Worm (Caenorhabditis elegans): ENCODE data around the gene str-264.

Gene str-264

DNA sequence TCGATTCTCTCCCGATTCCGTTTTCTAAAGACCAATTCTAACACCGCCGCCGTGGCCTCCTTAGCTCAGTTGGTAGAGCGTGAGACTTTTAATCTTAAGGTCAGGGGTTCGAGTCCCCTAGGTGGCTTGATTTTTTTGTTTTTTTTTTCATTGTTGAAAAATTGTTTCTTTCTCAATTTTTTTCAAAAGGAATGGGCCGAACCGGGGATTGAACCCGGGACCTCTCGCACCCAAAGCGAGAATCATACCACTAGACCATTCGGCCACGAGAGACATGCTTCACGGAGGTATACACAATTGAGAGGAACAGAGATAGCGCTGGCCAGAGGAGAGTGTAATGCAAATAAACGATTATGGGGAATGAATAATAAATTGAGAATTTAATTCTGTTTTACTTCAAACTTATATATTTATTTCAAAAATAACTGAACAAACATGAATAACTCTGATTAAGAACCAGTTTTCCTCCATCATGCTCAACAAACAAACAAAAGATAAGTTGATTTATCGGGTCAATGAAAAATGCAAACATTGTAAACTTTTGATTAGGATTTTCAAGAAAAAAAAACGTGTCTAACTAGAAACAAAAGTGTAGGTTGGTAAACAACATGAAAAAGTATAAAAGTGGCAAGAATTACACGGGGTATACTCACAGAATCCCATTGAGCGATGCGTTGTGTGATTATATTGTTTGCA, 27.2 kb downstream of the str-264 start, which contains the start of gene pqn-71 (continued):
- TF ChIP-seq ztf-3 (GFP tag; optimal IDR thresholded peaks at IDR 0.05) (peak; percentile 54), somi-1 (GFP tag; optimal IDR thresholded peaks at IDR 0.05) (peak; percentile 91), ceh-79 (tag; optimal IDR thresholded peaks at IDR 0.05) (peak; percentile 88), tlf-1 (GFP tag; optimal IDR thresholded peaks at IDR 0.05) (peak; percentile 85), nhr-120 (GFP tag; IDR thresholded peaks at IDR 0.05) (peak; percentile 88; the same call in 1 of the 2 replicates), madf-8 (GFP tag; conservative IDR thresholded peaks at IDR 0.05) (peak; percentile 69), nhr-27 (tag; optimal IDR thresholded peaks at IDR 0.05) (peak; percentile 88), rec-8 (tag; optimal IDR thresholded peaks at IDR 0.05) (peak; percentile 94 to 97), ama-1 (optimal IDR thresholded peaks at IDR 0.05) (no peak), ama-1 (GFP tag; optimal IDR thresholded peaks at IDR 0.05) (peak; percentile 89 to 90), K11D2.4 (GFP tag; IDR thresholded peaks at IDR 0.05) (peak; percentile 93), let-526 (GFP tag; IDR thresholded peaks at IDR 0.05) (peak; percentile 89), lsl-1 (GFP tag; optimal IDR thresholded peaks at IDR 0.05) (peak; percentile 73), cebp-2 (GFP tag; IDR thresholded peaks at IDR 0.05) (peak; percentile 92), madf-10 (tag; optimal IDR thresholded peaks at IDR 0.05) (peak; percentile 92), F37B4.10 (GFP tag; IDR thresholded peaks at IDR 0.05) (0 out of 2 replicates have a peak, but pooled peaks have one; percentile 88), pbrm-1 (GFP tag; IDR thresholded peaks at IDR 0.05) (peak; percentile 95), repo-1 (tag; optimal IDR thresholded peaks at IDR 0.05) (peak; percentile 92), nhr-80 (tag; optimal IDR thresholded peaks at IDR 0.05) (peak; percentile 80), ztf-25 (GFP tag; IDR thresholded peaks at IDR 0.05) (peak; percentile 89; the same call in 1 of the 2 replicates), nfya-1 (tag; optimal IDR thresholded peaks at IDR 0.05; ENCODE audit: borderline replicate concordance, insufficient read depth) (no peak), C06A6.2 (GFP tag; conservative IDR thresholded peaks at IDR 0.05) (peak; percentile 82), zim-3 (tag; optimal IDR thresholded peaks at IDR 0.05) (peak; percentile 87), snpc-1.1 (tag; optimal IDR thresholded peaks at IDR 0.05; ENCODE audit: insufficient read depth) (peak; percentile 83), hlh-12 (tag; optimal IDR thresholded peaks at IDR 0.05) (peak; percentile 86), bed-2 (GFP tag; IDR thresholded peaks at IDR 0.05) (0 out of 2 replicates have a peak, but pooled peaks have one; percentile 54), hsf-1 (GFP tag; IDR thresholded peaks at IDR 0.05) (peak; percentile 87), Y95B8A.8 (GFP tag; IDR thresholded peaks at IDR 0.05) (peak; percentile 88), hmg-20 (GFP tag; IDR thresholded peaks at IDR 0.05) (peak; percentile 89), T26A5.8 (tag; optimal IDR thresholded peaks at IDR 0.05) (peak; percentile 90), egrh-3 (GFP tag; IDR thresholded peaks at IDR 0.05) (no peak), ets-4 (GFP tag; optimal IDR thresholded peaks at IDR 0.05) (no peak), mcd-1 (GFP tag; IDR thresholded peaks at IDR 0.05) (peak; percentile 86), aptf-3 (GFP tag; IDR thresholded peaks at IDR 0.05) (peak; percentile 95), bed-1 (GFP tag; IDR thresholded peaks at IDR 0.05) (0 out of 2 replicates have a peak, but pooled peaks have one; percentile 72), B0261.1 (tag; optimal IDR thresholded peaks at IDR 0.05) (peak; percentile 100), atf-7 (tag; optimal IDR thresholded peaks at IDR 0.05) (peak; percentile 85), ceh-27 (GFP tag; optimal IDR thresholded peaks at IDR 0.05) (peak; percentile 75), K12H6.12 (tag; optimal IDR thresholded peaks at IDR 0.05) (peak; percentile 81), hrde-1 (tag; optimal IDR thresholded peaks at IDR 0.05; ENCODE audit: borderline replicate concordance) (peak; percentile 93), gei-17 (GFP tag; optimal IDR thresholded peaks at IDR 0.05) (peak; percentile 84), nhr-179 (tag; optimal IDR thresholded peaks at IDR 0.05) (peak; percentile 31), ztf-22 (GFP tag; optimal IDR thresholded peaks at IDR 0.05) (peak; percentile 74), xnd-1 (tag; optimal IDR thresholded peaks at IDR 0.05) (peak; percentile 46), sptf-2 (GFP tag; optimal IDR thresholded peaks at IDR 0.05) (peak; percentile 89), F55B11.4 (tag; optimal IDR thresholded peaks at IDR 0.05; ENCODE audit: borderline replicate concordance, insufficient read depth) (no peak), tbp1 (GFP tag; optimal IDR thresholded peaks at IDR 0.05) (peak; percentile 99)

Data from whole organism, young adult.